Fruit fly (Drosophila melanogaster) ovary, adult (tissue): ENCODE results near the gene pHCl-1.

Experiments
- CG17801 ChIP-seq: fragments of 200-800 bp; optimal IDR thresholded peaks from 2 replicates; lab custom pipeline; 2019; ENCODE audit warnings: missing biosample characterization, mild to moderate bottlenecking, missing genetic modification characterization, moderate library complexity; ENCODE audit not compliant: partially characterized antibody

The pHCl-1 gene

dm6 chr3L:15826985-15827635 lies 71.7 kb downstream of the pHCl-1 start:
- peak; percentile 86 for TF ChIP-seq CG17801 (GFP tag; lab: Kevin White, UChicago)

- no peak for TF ChIP-seq CG17801 (GFP tag; lab: Kevin White, UChicago)
Observed at dm6 chr3L:15826347-15826984, 72.4 kb downstream of the pHCl-1 start, which contains the start of the genes DCP2 and dbo. Gene DCP2 (minus strand): TSS chr3L:15826423. Gene dbo (plus strand): TSS chr3L:15826888.

DNA sequence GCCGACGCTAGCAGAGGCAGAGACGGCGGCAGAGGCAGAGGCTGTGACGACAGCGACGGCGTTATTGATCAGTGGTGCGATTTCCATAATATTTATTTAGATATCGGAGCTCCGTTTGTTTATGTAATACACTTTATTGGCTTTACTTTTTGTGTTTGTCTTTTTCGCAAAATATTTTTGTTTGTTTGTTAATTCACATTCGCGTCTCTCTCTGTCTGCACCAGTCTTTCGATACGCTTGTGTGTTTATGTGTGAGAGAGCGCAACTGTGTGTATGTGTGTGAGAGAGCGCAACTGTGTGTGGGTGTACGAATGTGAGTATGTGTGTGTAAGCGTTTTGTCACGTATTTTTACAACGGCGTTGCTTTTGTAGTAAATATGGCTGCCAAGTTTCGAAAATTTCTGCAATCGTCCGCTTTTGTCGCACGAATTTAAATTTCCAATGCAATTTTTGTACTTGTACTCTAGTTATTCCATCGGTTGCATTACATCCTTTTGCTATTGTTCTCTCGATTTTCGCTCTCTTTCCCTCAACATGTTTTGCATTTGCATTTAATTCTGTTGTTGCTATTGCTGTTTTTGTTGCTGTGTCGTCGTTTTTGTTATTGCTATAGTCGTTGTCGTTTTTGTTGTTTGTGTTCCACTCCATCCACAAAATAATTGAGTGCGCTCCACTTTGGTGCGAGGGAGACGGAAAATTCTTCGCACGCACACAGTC lies 73.2 kb downstream of the pHCl-1 start:
- TF ChIP-seq CG17801 (GFP tag; lab: Kevin White, UChicago): peak; percentile 22

- TF ChIP-seq CG17801 (GFP tag; lab: Kevin White, UChicago): no peak
Observed at dm6 chr3L:15824537-15824936, 74.3 kb downstream of the pHCl-1 start.

- TF ChIP-seq CG17801 (GFP tag; lab: Kevin White, UChicago): no peak
Observed at dm6 chr3L:15823780-15824423, 74.9 kb downstream of the pHCl-1 start.

DNA sequence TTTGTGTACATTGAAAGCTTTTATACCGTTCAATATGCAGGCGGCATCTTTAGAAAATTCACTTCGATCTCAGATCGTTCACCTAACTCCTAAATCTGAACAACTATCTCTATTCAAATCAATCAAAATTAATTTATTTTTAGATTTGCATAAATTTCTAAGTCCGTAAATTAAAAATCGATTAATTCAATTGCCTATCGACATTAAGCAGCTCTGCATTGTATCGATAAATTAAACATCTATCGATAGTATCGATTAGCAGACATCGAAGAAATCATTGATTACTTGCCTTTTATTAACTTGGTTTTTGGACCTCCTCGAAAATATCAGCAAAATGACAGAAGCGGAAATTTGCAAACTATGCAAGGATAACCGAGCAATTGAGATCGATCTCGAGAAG lies 82.1 kb downstream of the pHCl-1 start, which contains the start of gene CkIIalpha-i1:
Gene CkIIalpha-i1 (plus strand): TSS at position 266 of the 400 bp plus-strand sequence.
- TF ChIP-seq CG17801 (GFP tag; lab: Kevin White, UChicago): no peak

- no peak for TF ChIP-seq CG17801 (GFP tag; lab: Kevin White, UChicago)
Observed at dm6 chr3L:15816143-15816487, 82.7 kb downstream of the pHCl-1 start, which contains the start of gene fwe. Gene fwe (minus strand): TSS chr3L:15816410.

- peak; percentile 1 for TF ChIP-seq CG17801 (GFP tag; lab: Kevin White, UChicago)
Observed at dm6 chr3L:15815353-15816142, 83.3 kb downstream of the pHCl-1 start.

DNA sequence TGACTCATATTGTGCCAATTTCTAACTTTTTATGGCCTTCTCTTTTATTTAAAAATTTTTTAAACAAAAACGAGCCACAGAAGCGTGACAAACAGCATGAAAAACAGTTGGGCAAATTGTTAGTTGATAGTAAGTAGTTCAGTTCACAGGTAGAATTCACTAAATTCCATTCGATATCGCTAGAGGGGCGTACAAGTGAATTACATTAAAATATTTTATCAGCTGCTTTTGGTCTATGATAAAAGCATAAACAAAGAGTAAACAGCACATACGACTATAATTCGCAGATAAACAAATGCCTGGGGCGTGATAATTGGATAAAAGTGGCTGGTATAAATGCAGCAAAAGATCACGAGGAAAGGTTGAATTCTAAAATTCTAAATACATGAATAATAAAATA lies 84.8 kb downstream of the pHCl-1 start:
- no peak for TF ChIP-seq CG17801 (GFP tag; lab: Kevin White, UChicago)

DNA sequence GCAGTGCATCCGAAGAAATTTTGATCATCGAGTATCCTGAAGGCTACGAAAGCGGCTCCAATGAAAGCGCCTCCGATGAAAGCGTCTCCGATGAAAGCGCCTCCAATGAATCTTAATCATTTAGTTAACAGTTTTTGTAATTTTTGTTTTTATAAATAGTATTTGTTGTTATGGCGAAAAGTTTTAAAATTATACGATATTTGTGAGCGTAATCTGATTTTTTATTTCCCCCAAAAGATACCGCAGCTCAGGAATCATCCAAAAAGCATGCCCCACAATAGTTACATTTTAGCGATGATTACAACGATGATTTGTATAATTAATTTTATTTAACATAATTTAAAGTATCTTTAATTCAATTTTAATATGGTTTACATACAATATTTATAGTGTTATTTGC lies 89.1 kb downstream of the pHCl-1 start:
- no peak for TF ChIP-seq CG17801 (GFP tag; lab: Kevin White, UChicago)

- TF ChIP-seq CG17801 (GFP tag; lab: Kevin White, UChicago): no peak
Observed at dm6 chr3L:15809185-15809584, 89.6 kb downstream of the pHCl-1 start, which contains the start of gene CG13445. Gene CG13445 (plus strand): TSS chr3L:15809485.

DNA sequence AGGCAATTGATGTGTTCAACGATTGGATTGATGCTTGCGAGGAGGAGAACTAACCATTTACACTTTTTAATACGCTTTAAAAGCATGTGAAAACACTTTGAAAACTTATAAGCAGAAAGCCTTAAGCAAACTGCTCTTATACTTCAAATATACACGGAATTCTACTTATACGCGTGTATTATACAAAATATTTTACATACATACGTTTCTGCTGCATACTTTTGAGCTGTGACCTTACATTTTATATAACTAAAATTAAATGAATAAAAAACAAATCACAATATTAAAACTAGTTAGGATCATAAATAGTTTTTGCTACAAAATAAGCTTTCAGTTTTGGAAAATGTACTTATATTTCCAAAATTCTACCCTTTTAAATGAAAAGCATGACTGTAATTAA lies 90.2 kb downstream of the pHCl-1 start:
- no peak for TF ChIP-seq CG17801 (GFP tag; lab: Kevin White, UChicago)

- TF ChIP-seq CG17801 (GFP tag; lab: Kevin White, UChicago): no peak
Observed at dm6 chr3L:15808022-15808421, 90.8 kb downstream of the pHCl-1 start, which contains the start of gene CG6244. Gene CG6244 (plus strand): TSS chr3L:15808322.

- TF ChIP-seq CG17801 (GFP tag; lab: Kevin White, UChicago): no peak
Observed at dm6 chr3L:15802655-15803054, 96.2 kb downstream of the pHCl-1 start.
